Fruit fly (Drosophila melanogaster) whole organism, wandering third instar larva: ENCODE results near the gene Ire1.
A peak's percentile ranks its signal among the peaks of the same experiment; 100 is the strongest.

Source experiments
- Abd-B ChIP-seq: fragments of >200 bp; optimal IDR thresholded peaks from 2 replicates; lab custom pipeline; 2017; ENCODE audit warnings: missing biosample characterization, missing genetic modification characterization
- CG32264 ChIP-seq: fragments of 200-800 bp; sonication (Bioruptor generic); optimal IDR thresholded peaks from 2 replicates; lab custom pipeline; 2016; ENCODE audit warnings: missing biosample characterization, missing genetic modification characterization
- CG9705 ChIP-seq: fragments of 200-800 bp; sonication (Bioruptor generic); optimal IDR thresholded peaks from 2 replicates; lab custom pipeline; 2018; ENCODE audit warnings: missing biosample characterization, mild to moderate bottlenecking, missing genetic modification characterization
- CrebA ChIP-seq: fragments of 200-800 bp; sonication (Bioruptor generic); optimal IDR thresholded peaks from 2 replicates; lab custom pipeline; 2016; ENCODE audit warnings: missing biosample characterization, mild to moderate bottlenecking, missing genetic modification characterization, borderline replicate concordance
- Dfd ChIP-seq: fragments of >200 bp; optimal IDR thresholded peaks from 2 replicates; lab custom pipeline; 2017; ENCODE audit warnings: missing biosample characterization, missing genetic modification characterization
- GATAd ChIP-seq: sonication (Bioruptor generic); optimal IDR thresholded peaks from 2 replicates; lab custom pipeline; 2016; ENCODE audit warnings: missing biosample characterization, missing genetic modification characterization
- HLH106 ChIP-seq: fragments of 200-800 bp; optimal IDR thresholded peaks from 3 replicates; lab custom pipeline; 2019; ENCODE audit warnings: missing biosample characterization, mild to moderate bottlenecking, missing genetic modification characterization, moderate library complexity
- Hr78 ChIP-seq: fragments of >200 bp; optimal IDR thresholded peaks from 2 replicates; lab custom pipeline; 2017; ENCODE audit warnings: missing biosample characterization, missing genetic modification characterization
- Hr83 ChIP-seq: fragments of 200-300 bp; sonication (Bioruptor generic); optimal IDR thresholded peaks from 2 replicates; lab custom pipeline; 2016; ENCODE audit warnings: missing biosample characterization, mild to moderate bottlenecking, missing genetic modification characterization, moderate library complexity; ENCODE audit not compliant: poor library complexity, severe bottlenecking
- Jra ChIP-seq: sonication (Bioruptor generic); optimal IDR thresholded peaks from 2 replicates; lab custom pipeline; 2016; ENCODE audit warnings: missing biosample characterization, missing genetic modification characterization
- Myc ChIP-seq: fragments of >200 bp; optimal IDR thresholded peaks from 2 replicates; lab custom pipeline; 2017
- N ChIP-seq: fragments of >200 bp; optimal IDR thresholded peaks from 2 replicates; lab custom pipeline; 2018; ENCODE audit warnings: missing biosample characterization, missing external identifiers, missing genetic modification characterization
- OdsH ChIP-seq: fragments of 200-800 bp; sonication (Bioruptor generic); optimal IDR thresholded peaks from 2 replicates; lab custom pipeline; 2016; ENCODE audit warnings: missing biosample characterization, mild to moderate bottlenecking, missing genetic modification characterization
- Rel ChIP-seq, 2 experiments: fragments of 200-800 bp; sonication (Bioruptor generic) in 1 of 2; optimal IDR thresholded peaks; 2 replicates in 1 of 2; 3 replicates in 1 of 2; lab custom pipeline; 2016 to 2019; ENCODE audit warnings: mild to moderate bottlenecking in 2 of 2, missing biosample characterization in 2 of 2, missing genetic modification characterization in 2 of 2, moderate library complexity in 1 of 2
- Vsx2 ChIP-seq: fragments of 200-300, 225-300 bp; sonication (Bioruptor generic); optimal IDR thresholded peaks from 2 replicates; lab custom pipeline; 2018; ENCODE audit warnings: missing biosample characterization, missing genetic modification characterization; ENCODE audit not compliant: partially characterized antibody
- dl ChIP-seq, 2 experiments: fragments of 175-275, 200-275 bp in 1 of 2; fragments of 200-275 bp in 1 of 2; sonication (Bioruptor generic); optimal IDR thresholded peaks; lab custom pipeline; 2018; ENCODE audit warnings: mild to moderate bottlenecking in 2 of 2, missing biosample characterization in 2 of 2, missing genetic modification characterization in 2 of 2, moderate library complexity in 2 of 2; ENCODE audit not compliant: partially characterized antibody in 2 of 2, insufficient read depth in 1 of 2
- dmrt93B ChIP-seq: fragments of 200-800 bp; sonication (Bioruptor generic); optimal IDR thresholded peaks from 2 replicates; lab custom pipeline; 2018; ENCODE audit warnings: missing biosample characterization, mild to moderate bottlenecking, missing genetic modification characterization
- dsf ChIP-seq: sonication (Bioruptor generic); optimal IDR thresholded peaks from 2 replicates; lab custom pipeline; 2016; ENCODE audit warnings: missing biosample characterization, missing genetic modification characterization, borderline replicate concordance
- ey ChIP-seq: fragments of 200-800 bp; sonication (Bioruptor generic); optimal IDR thresholded peaks from 2 replicates; lab custom pipeline; 2016; ENCODE audit warnings: missing biosample characterization, missing genetic modification characterization
- foxo ChIP-seq, 2 experiments: fragments of 200-800 bp; sonication (Bioruptor generic); optimal IDR thresholded peaks; 2 replicates in 1 of 2; 3 replicates in 1 of 2; lab custom pipeline; 2016 to 2017; ENCODE audit warnings: missing biosample characterization in 2 of 2, missing genetic modification characterization in 2 of 2
- fru ChIP-seq: fragments of 200-800 bp; sonication (Bioruptor generic); optimal IDR thresholded peaks from 3 replicates; lab custom pipeline; 2016; ENCODE audit warnings: missing biosample characterization, mild to moderate bottlenecking, missing genetic modification characterization
- h ChIP-seq: fragments of 200-800 bp; sonication (Bioruptor generic); optimal IDR thresholded peaks from 3 replicates; lab custom pipeline; 2016; ENCODE audit warnings: missing biosample characterization, mild to moderate bottlenecking, missing genetic modification characterization
- jim ChIP-seq: fragments of 175-275, 200-325 bp; sonication (Bioruptor generic); optimal IDR thresholded peaks from 2 replicates; lab custom pipeline; 2016; ENCODE audit warnings: missing biosample characterization, mild to moderate bottlenecking, missing genetic modification characterization
- lola ChIP-seq: fragments of >200 bp; optimal IDR thresholded peaks from 2 replicates; lab custom pipeline; 2017; ENCODE audit warnings: missing biosample characterization, missing genetic modification characterization
- pan ChIP-seq: fragments of >200 bp; optimal IDR thresholded peaks from 2 replicates; lab custom pipeline; 2017
- psq ChIP-seq: fragments of 200-800 bp; sonication (Bioruptor generic); optimal IDR thresholded peaks from 3 replicates; lab custom pipeline; 2017; ENCODE audit warnings: missing biosample characterization, mild to moderate bottlenecking, missing genetic modification characterization, moderate library complexity
- rgr ChIP-seq: fragments of 200-800 bp; sonication (Bioruptor generic); optimal IDR thresholded peaks from 3 replicates; lab custom pipeline; 2016; ENCODE audit warnings: missing biosample characterization, mild to moderate bottlenecking, missing genetic modification characterization
- sage ChIP-seq: fragments of 200-800 bp; sonication (Bioruptor generic); optimal IDR thresholded peaks from 2 replicates; lab custom pipeline; 2016; ENCODE audit warnings: missing biosample characterization, mild to moderate bottlenecking, missing genetic modification characterization
- sv ChIP-seq: fragments of 200-800 bp; sonication (Bioruptor generic); optimal IDR thresholded peaks from 3 replicates; lab custom pipeline; 2016; ENCODE audit warnings: missing biosample characterization, missing genetic modification characterization
- tai ChIP-seq: sonication (Bioruptor generic); optimal IDR thresholded peaks from 2 replicates; lab custom pipeline; 2016; ENCODE audit warnings: missing biosample characterization, missing genetic modification characterization
- usp ChIP-seq: fragments of >200 bp; optimal IDR thresholded peaks from 2 replicates; lab custom pipeline; 2017; ENCODE audit warnings: missing biosample characterization, missing genetic modification characterization

Gene Ire1

DNA sequence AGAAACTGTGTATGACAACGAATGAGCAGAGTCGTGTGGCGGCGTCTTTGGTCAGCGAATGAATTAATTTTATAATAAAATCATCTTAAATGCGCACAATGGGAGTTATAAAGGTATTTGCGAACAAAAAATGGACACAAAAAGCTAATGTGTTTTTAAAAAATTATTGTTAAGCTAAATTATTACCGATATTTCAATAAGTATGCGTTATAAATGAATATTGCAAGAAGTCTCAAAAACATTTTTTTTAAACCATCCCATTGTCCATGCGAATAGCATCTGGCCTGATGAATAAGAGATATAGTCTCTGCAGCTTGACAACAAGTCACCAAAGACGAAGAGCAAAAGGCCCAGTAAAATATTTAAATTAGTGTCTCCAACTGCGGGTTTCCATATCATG is 30.1 kb downstream of the Ire1 start:
- TF ChIP-seq h (GFP tag; lab: Kevin White, UChicago) (no peak), sv (GFP tag; lab: Kevin White, UChicago) (peak; percentile 5), GATAd (GFP tag; lab: Kevin White, UChicago) (no peak), CG32264 (GFP tag; lab: Kevin White, UChicago) (no peak)

DNA sequence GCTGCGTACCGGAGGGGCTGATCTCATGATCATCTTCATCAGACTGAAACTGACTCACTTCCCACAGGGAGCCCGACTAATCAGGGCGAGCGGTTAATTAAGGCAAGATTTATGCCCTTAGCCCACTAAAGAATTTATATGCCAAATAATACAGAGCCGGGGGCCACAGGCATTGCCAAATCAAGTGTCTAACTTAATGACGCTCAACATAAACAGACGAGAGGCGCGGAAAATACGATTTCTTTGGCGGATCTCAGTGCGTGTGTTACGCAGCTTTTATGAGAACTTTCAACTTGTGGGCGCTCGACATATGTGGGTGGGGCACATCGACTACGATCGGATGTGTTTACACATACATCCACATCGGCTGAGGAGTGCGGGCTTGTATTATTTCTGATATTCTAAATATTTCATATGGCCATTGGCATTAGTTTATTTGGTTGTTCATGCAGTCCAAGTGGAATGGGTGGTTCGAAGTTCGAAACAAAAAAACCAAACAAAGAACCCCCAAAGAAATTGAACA is 34.2 kb downstream of the Ire1 start:
- TF ChIP-seq tai (GFP tag; lab: Kevin White, UChicago) (no peak), pan (lab: Kevin White, UChicago) (no peak), psq (GFP tag; lab: Kevin White, UChicago) (no peak), h (GFP tag; lab: Kevin White, UChicago) (no peak), Hr78 (no peak), HLH106 (no peak), fru (no peak), CG9705 (GFP tag; lab: Kevin White, UChicago) (no peak), ey (GFP tag; lab: Kevin White, UChicago) (no peak), N (GFP tag; lab: Kevin White, UChicago) (no peak), dsf (GFP tag; lab: Kevin White, UChicago) (no peak), dmrt93B (no peak), jim (GFP tag; lab: Kevin White, UChicago) (no peak), GATAd (GFP tag; lab: Kevin White, UChicago) (no peak), dl (GFP tag; optimal IDR thresholded peaks at IDR 0.05; lab: Kevin White, UChicago; ENCODE audit: insufficient read depth in 1 of 2, partially characterized antibody in 2 of 2) (no peak)

DNA sequence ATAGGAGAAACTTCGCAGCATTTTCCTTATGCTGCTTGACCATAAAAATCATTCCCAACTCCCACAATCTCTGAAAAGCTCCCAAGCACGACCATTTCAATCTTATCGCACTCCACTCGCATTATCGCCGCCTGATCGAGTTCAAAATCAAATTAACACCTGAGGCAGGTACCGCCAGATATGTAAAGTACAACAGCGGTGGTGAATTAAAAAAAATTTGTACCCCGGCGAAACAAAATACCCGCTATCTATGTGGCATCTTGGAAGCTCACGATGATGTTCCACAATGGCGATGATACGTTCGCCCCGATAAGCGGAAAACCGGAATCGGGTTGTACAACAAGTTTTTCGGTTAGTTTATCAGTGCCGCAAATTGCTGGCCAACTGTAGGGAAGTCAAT is 34.7 kb downstream of the Ire1 start:
- TF ChIP-seq HLH106 (no peak), pan (lab: Kevin White, UChicago) (no peak), Abd-B (GFP tag; lab: Kevin White, UChicago) (no peak)

DNA sequence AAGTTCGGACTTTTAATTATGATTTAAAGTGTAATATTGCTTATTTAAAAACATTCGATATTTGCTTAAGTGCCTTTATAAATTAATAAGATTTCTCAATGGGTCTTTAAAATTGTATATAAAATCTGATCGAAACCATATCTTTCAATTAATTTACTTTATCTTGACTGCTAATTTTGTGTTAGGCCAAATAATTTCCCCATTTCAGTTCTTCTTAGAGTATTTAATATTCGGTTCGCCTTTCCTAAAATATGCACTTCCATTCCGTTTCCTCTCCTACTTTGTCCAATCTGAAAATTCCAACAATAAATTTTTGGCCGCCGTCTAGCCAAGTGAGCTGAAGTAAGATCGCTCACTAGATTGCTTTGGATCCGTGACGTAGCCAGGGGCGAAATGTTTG is 36.6 kb downstream of the Ire1 start:
- no peak for TF ChIP-seq sv (GFP tag; lab: Kevin White, UChicago)
- no peak for TF ChIP-seq Vsx2 (GFP tag; lab: Kevin White, UChicago)
- no peak for TF ChIP-seq Rel (GFP tag; optimal IDR thresholded peaks at IDR 0.05; lab: Kevin White, UChicago)
- TF ChIP-seq Rel (tag; optimal IDR thresholded peaks at IDR 0.05; lab: Kevin White, UChicago): no peak
- no peak for TF ChIP-seq OdsH (GFP tag; lab: Kevin White, UChicago)
- TF ChIP-seq rgr: no peak
- TF ChIP-seq GATAd (GFP tag; lab: Kevin White, UChicago): no peak
- no peak for TF ChIP-seq dl (GFP tag; optimal IDR thresholded peaks at IDR 0.05; lab: Kevin White, UChicago; ENCODE audit: insufficient read depth in 1 of 2, partially characterized antibody in 2 of 2)
- TF ChIP-seq fru: no peak
- no peak for TF ChIP-seq Myc (lab: Kevin White, UChicago)
- TF ChIP-seq Jra (GFP tag; lab: Kevin White, UChicago): no peak
- TF ChIP-seq N (GFP tag; lab: Kevin White, UChicago): no peak
- TF ChIP-seq usp: no peak
- no peak for TF ChIP-seq sage (GFP tag; lab: Kevin White, UChicago)
- no peak for TF ChIP-seq Hr83 (GFP tag; lab: Kevin White, UChicago)
- no peak for TF ChIP-seq CrebA (GFP tag; lab: Kevin White, UChicago)
- no peak for TF ChIP-seq lola (GFP tag; lab: Kevin White, UChicago)
- no peak for TF ChIP-seq HLH106

DNA sequence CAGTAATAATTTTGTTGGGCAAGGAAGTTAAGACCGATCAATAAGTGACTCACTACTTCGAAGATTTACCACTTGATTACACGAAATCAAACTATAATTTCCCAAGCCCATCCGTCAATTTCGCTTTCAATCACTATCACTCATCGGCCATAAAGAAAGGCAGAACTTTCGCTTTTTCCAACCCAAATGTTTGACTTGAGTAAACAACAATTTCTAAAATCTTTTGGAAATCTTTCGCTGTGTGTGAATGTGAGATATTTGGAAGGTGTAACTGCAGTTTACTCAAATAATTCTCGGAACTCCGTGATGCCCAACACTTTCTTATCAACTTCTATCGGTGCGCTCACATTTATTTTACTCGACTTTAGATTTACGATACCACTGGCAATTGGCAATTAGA is 39.0 kb downstream of the Ire1 start:
- TF ChIP-seq foxo (GFP tag; optimal IDR thresholded peaks at IDR 0.05; lab: Kevin White, UChicago) (no peak), CrebA (GFP tag; lab: Kevin White, UChicago) (no peak), sage (GFP tag; lab: Kevin White, UChicago) (no peak), GATAd (GFP tag; lab: Kevin White, UChicago) (no peak), Abd-B (GFP tag; lab: Kevin White, UChicago) (no peak), lola (GFP tag; lab: Kevin White, UChicago) (no peak), CG9705 (GFP tag; lab: Kevin White, UChicago) (no peak), Dfd (no peak), Rel (GFP tag; optimal IDR thresholded peaks at IDR 0.05; lab: Kevin White, UChicago) (no peak), Rel (tag; optimal IDR thresholded peaks at IDR 0.05; lab: Kevin White, UChicago) (no peak)
